Fruit fly (Drosophila melanogaster) whole organism, embryonic: ENCODE measurements around the gene CG12301.

Experiments used
- CG11696 ChIP-seq: fragments of 200-800 bp; sonication (Bioruptor generic); IDR thresholded peaks from 2 replicates; pipeline ENCODE4 v1.3.6; 2022; ENCODE audit warnings: missing biosample characterization, missing genetic modification characterization
- CG12155 ChIP-seq: fragments of 200-800 bp; sonication (Bioruptor generic); optimal IDR thresholded peaks from 3 replicates; lab custom pipeline; 2016; ENCODE audit warnings: missing biosample characterization, missing genetic modification characterization
- CG1603 ChIP-seq: fragments of 200-800 bp; sonication (Bioruptor generic); optimal IDR thresholded peaks from 2 replicates; lab custom pipeline; 2019; ENCODE audit warnings: missing biosample characterization, mild to moderate bottlenecking, missing genetic modification characterization, moderate library complexity
- CG16813 ChIP-seq: fragments of 200-800 bp; sonication (Bioruptor generic); IDR thresholded peaks from 3 replicates; pipeline ENCODE4 v1.3.6; 2022; ENCODE audit warnings: missing biosample characterization, missing genetic modification characterization; ENCODE audit not compliant: partially characterized antibody
- CG17359 ChIP-seq: fragments of 200-800 bp; sonication (Bioruptor generic); optimal IDR thresholded peaks from 3 replicates; lab custom pipeline; 2018; ENCODE audit warnings: missing biosample characterization, mild to moderate bottlenecking, missing genetic modification characterization, moderate library complexity
- CG2875 ChIP-seq: fragments of 200-800 bp; sonication (Bioruptor generic); optimal IDR thresholded peaks from 2 replicates; lab custom pipeline; 2017; ENCODE audit warnings: missing biosample characterization, mild to moderate bottlenecking, missing genetic modification characterization, missing genetic modification reagents
- CG33557 ChIP-seq: fragments of 200-800 bp; sonication (Bioruptor generic); optimal IDR thresholded peaks from 2 replicates; lab custom pipeline; 2019; ENCODE audit warnings: missing biosample characterization, mild to moderate bottlenecking, missing genetic modification characterization, moderate library complexity
- CG3847 ChIP-seq: fragments of 200-800 bp; sonication (Bioruptor generic); IDR thresholded peaks from 2 replicates; pipeline ENCODE4 v1.3.6; 2022; ENCODE audit warnings: missing biosample characterization, missing genetic modification characterization
- CG4617 ChIP-seq: fragments of 200-800 bp; sonication (Bioruptor generic); optimal IDR thresholded peaks from 3 replicates; lab custom pipeline; 2016; ENCODE audit warnings: missing biosample characterization, missing genetic modification characterization, borderline replicate concordance
- CG7839 ChIP-seq: fragments of 200-800 bp; sonication (Bioruptor generic); optimal IDR thresholded peaks from 3 replicates; lab custom pipeline; 2018; ENCODE audit warnings: missing biosample characterization, mild to moderate bottlenecking, missing genetic modification characterization, moderate library complexity
- CG7987 ChIP-seq: fragments of 200-800 bp; sonication (Bioruptor generic); optimal IDR thresholded peaks from 2 replicates; lab custom pipeline; 2018; ENCODE audit warnings: missing biosample characterization, mild to moderate bottlenecking, missing genetic modification characterization, moderate library complexity
- CG8924 ChIP-seq: fragments of 200-800 bp; optimal IDR thresholded peaks from 3 replicates; lab custom pipeline; 2019; ENCODE audit warnings: missing biosample characterization, mild to moderate bottlenecking, missing genetic modification characterization, moderate library complexity
- CG9727 ChIP-seq: fragments of 200-800 bp; sonication (Bioruptor generic); optimal IDR thresholded peaks from 3 replicates; lab custom pipeline; 2017; ENCODE audit warnings: missing biosample characterization, mild to moderate bottlenecking, missing genetic modification characterization
- CG9876 ChIP-seq: fragments of 200-800 bp; sonication (Bioruptor generic); optimal IDR thresholded peaks from 2 replicates; lab custom pipeline; 2016; ENCODE audit warnings: missing biosample characterization, missing genetic modification characterization
- CTCF ChIP-seq: fragments of 200-800 bp; sonication (Bioruptor generic); optimal IDR thresholded peaks from 2 replicates; lab custom pipeline; 2017; ENCODE audit warnings: missing biosample characterization, mild to moderate bottlenecking, missing genetic modification characterization, moderate library complexity
- Deaf1 ChIP-seq: fragments of 200-800 bp; optimal IDR thresholded peaks from 3 replicates; lab custom pipeline; 2019; ENCODE audit warnings: missing biosample characterization, mild to moderate bottlenecking, missing genetic modification characterization, moderate library complexity
- Ets97D ChIP-seq: fragments of 200-800 bp; sonication (Bioruptor generic); optimal IDR thresholded peaks from 3 replicates; lab custom pipeline; 2016; ENCODE audit warnings: missing biosample characterization, missing genetic modification characterization
- Max ChIP-seq: fragments of 200-800 bp; sonication (Bioruptor generic); optimal IDR thresholded peaks from 2 replicates; lab custom pipeline; 2016; ENCODE audit warnings: missing biosample characterization, mild to moderate bottlenecking, missing genetic modification characterization
- Mrtf ChIP-seq: fragments of 200-800 bp; sonication (Bioruptor generic); IDR thresholded peaks from 3 replicates; pipeline ENCODE4 v1.3.6; 2022; ENCODE audit warnings: missing biosample characterization, missing genetic modification characterization
- NC2β ChIP-seq: fragments of 200-800 bp; sonication (Bioruptor generic); optimal IDR thresholded peaks from 2 replicates; lab custom pipeline; 2016; ENCODE audit warnings: missing biosample characterization, missing genetic modification characterization
- NFAT ChIP-seq: fragments of 200-800 bp; sonication (Bioruptor generic); IDR thresholded peaks from 2 replicates; pipeline ENCODE4 v1.3.6; 2022; ENCODE audit warnings: missing biosample characterization, missing genetic modification characterization
- Nf-YC ChIP-seq: fragments of 200-800 bp; optimal IDR thresholded peaks from 3 replicates; lab custom pipeline; 2019; ENCODE audit warnings: missing biosample characterization, mild to moderate bottlenecking, missing genetic modification characterization, moderate library complexity
- NfI ChIP-seq: fragments of 200-800 bp; sonication (Bioruptor generic); optimal IDR thresholded peaks from 3 replicates; lab custom pipeline; 2018; ENCODE audit warnings: missing biosample characterization, mild to moderate bottlenecking, missing genetic modification characterization, moderate library complexity
- Poxn ChIP-seq: fragments of 200-800 bp; sonication (Bioruptor generic); IDR thresholded peaks from 2 replicates; pipeline ENCODE4 v1.3.6; 2022; ENCODE audit warnings: missing biosample characterization, missing genetic modification characterization
- Sox102F ChIP-seq: fragments of 200-800 bp; sonication (Bioruptor generic); optimal IDR thresholded peaks from 2 replicates; lab custom pipeline; 2018; ENCODE audit warnings: missing biosample characterization, mild to moderate bottlenecking, missing genetic modification characterization, moderate library complexity
- Ssrp ChIP-seq: fragments of 200-800 bp; sonication (Bioruptor generic); optimal IDR thresholded peaks from 2 replicates; lab custom pipeline; 2018; ENCODE audit warnings: missing biosample characterization, mild to moderate bottlenecking, missing genetic modification characterization, moderate library complexity
- Usf ChIP-seq: fragments of 200-800 bp; sonication (Bioruptor generic); optimal IDR thresholded peaks from 2 replicates; lab custom pipeline; 2017; ENCODE audit warnings: missing genotype, missing biosample characterization, missing genetic modification characterization
- ab ChIP-seq: fragments of 200-800 bp; sonication (Bioruptor generic); optimal IDR thresholded peaks from 2 replicates; lab custom pipeline; 2016; ENCODE audit warnings: missing biosample characterization, missing genetic modification characterization
- crol ChIP-seq: fragments of 200-800 bp; sonication (Bioruptor generic); IDR thresholded peaks from 2 replicates; pipeline ENCODE4 v1.3.6; 2022; ENCODE audit warnings: missing biosample characterization, missing genetic modification characterization
- dati ChIP-seq: fragments of 200-800 bp; sonication (Bioruptor generic); IDR thresholded peaks from 2 replicates; pipeline ENCODE4 v1.3.6; 2022; ENCODE audit warnings: missing biosample characterization, missing genetic modification characterization
- eve ChIP-seq, 2 experiments: fragments of >200 bp; optimal IDR thresholded peaks; 2 replicates each; lab custom pipeline; 2017; ENCODE audit warnings: missing biosample characterization in 2 of 2, missing genetic modification characterization in 2 of 2
- fd3F ChIP-seq: fragments of 200-800 bp; sonication (Bioruptor generic); optimal IDR thresholded peaks from 2 replicates; lab custom pipeline; 2018; ENCODE audit warnings: missing biosample characterization, mild to moderate bottlenecking, missing genetic modification characterization, moderate library complexity
- fd96Cb ChIP-seq: fragments of 200-800 bp; sonication (Bioruptor generic); optimal IDR thresholded peaks from 2 replicates; lab custom pipeline; 2018; ENCODE audit warnings: missing biosample characterization, mild to moderate bottlenecking, missing genetic modification characterization, moderate library complexity
- h ChIP-seq: fragments of >200 bp; optimal IDR thresholded peaks from 2 replicates; lab custom pipeline; 2017
- inv ChIP-seq: fragments of 200-800 bp; sonication (Bioruptor generic); IDR thresholded peaks from 2 replicates; pipeline ENCODE4 v1.3.6; 2022; ENCODE audit warnings: missing biosample characterization, missing genetic modification characterization; ENCODE audit not compliant: partially characterized antibody
- kah ChIP-seq: fragments of 200-800 bp; sonication (Bioruptor generic); optimal IDR thresholded peaks from 2 replicates; lab custom pipeline; 2018; ENCODE audit warnings: missing biosample characterization, mild to moderate bottlenecking, missing genetic modification characterization
- lab ChIP-seq: fragments of 200-800 bp; sonication (Bioruptor generic); optimal IDR thresholded peaks from 3 replicates; lab custom pipeline; 2017; ENCODE audit warnings: missing biosample characterization, missing genetic modification characterization, mild to moderate bottlenecking, moderate library complexity, missing genetic modification reagents
- odd ChIP-seq: fragments of 200-800 bp; sonication (Bioruptor generic); optimal IDR thresholded peaks from 2 replicates; lab custom pipeline; 2017; ENCODE audit warnings: missing biosample characterization, mild to moderate bottlenecking, missing genetic modification characterization
- peb ChIP-seq: fragments of 200-800 bp; sonication (Bioruptor generic); IDR thresholded peaks from 2 replicates; pipeline ENCODE4 v1.3.6; 2022; ENCODE audit warnings: missing biosample characterization, missing genetic modification characterization
- pfk ChIP-seq: fragments of 200-800 bp; sonication (Bioruptor generic); optimal IDR thresholded peaks from 2 replicates; lab custom pipeline; 2018; ENCODE audit warnings: missing biosample characterization, mild to moderate bottlenecking, missing genetic modification characterization, moderate library complexity
- prd ChIP-seq, 3 experiments: fragments of >200 bp in 2 of 3; fragments of 200-800 bp in 1 of 3; sonication (Bioruptor generic) in 1 of 3; optimal IDR thresholded peaks in 2 of 3; IDR thresholded peaks in 1 of 3; 2 replicates in 2 of 3; 3 replicates in 1 of 3; pipeline versions ENCODE4 v1.3.6 to Lab custom; 2017 to 2022; ENCODE audit warnings: missing biosample characterization in 1 of 3, missing genetic modification characterization in 1 of 3
- pzg ChIP-seq: fragments of 200-800 bp; sonication (Bioruptor generic); optimal IDR thresholded peaks from 3 replicates; lab custom pipeline; 2018; ENCODE audit warnings: missing biosample characterization, mild to moderate bottlenecking, missing genetic modification characterization, moderate library complexity
- run ChIP-seq: fragments of 200-800 bp; sonication (Bioruptor generic); optimal IDR thresholded peaks from 3 replicates; lab custom pipeline; 2018; ENCODE audit warnings: missing biosample characterization, mild to moderate bottlenecking, missing genetic modification characterization
- schlank ChIP-seq: fragments of 200-800 bp; sonication (Bioruptor generic); optimal IDR thresholded peaks from 2 replicates; lab custom pipeline; 2018; ENCODE audit warnings: missing biosample characterization, mild to moderate bottlenecking, missing genetic modification characterization
- sisA ChIP-seq: fragments of 200-800 bp; sonication (Bioruptor generic); IDR thresholded peaks from 2 replicates; pipeline ENCODE4 v1.3.6; 2022; ENCODE audit warnings: missing biosample characterization, missing genetic modification characterization
- stc ChIP-seq: fragments of 200-800 bp; sonication (Bioruptor generic); IDR thresholded peaks from 2 replicates; pipeline ENCODE4 v1.3.6; 2022; ENCODE audit warnings: missing biosample characterization, missing genetic modification characterization
- tna ChIP-seq: fragments of 200-800 bp; sonication (Bioruptor generic); IDR thresholded peaks from 2 replicates; pipeline ENCODE4 v1.3.6; 2022; ENCODE audit warnings: missing biosample characterization, missing genetic modification characterization; ENCODE audit not compliant: partially characterized antibody
- wek ChIP-seq: fragments of 200-800 bp; sonication (Bioruptor generic); optimal IDR thresholded peaks from 3 replicates; lab custom pipeline; 2018; ENCODE audit warnings: missing biosample characterization, mild to moderate bottlenecking, missing genetic modification characterization, moderate library complexity
- yki ChIP-seq: fragments of >200 bp; optimal IDR thresholded peaks from 3 replicates; lab custom pipeline; 2018
- zen2 ChIP-seq: fragments of 200-800 bp; sonication (Bioruptor generic); IDR thresholded peaks from 3 replicates; pipeline ENCODE4 v1.3.6; 2022; ENCODE audit warnings: missing biosample characterization, missing genetic modification characterization; ENCODE audit not compliant: partially characterized antibody
- zf30C ChIP-seq: fragments of 200-800 bp; sonication (Bioruptor generic); optimal IDR thresholded peaks from 3 replicates; lab custom pipeline; 2018; ENCODE audit warnings: missing biosample characterization, mild to moderate bottlenecking, missing genetic modification characterization

Gene CG12301

DNA sequence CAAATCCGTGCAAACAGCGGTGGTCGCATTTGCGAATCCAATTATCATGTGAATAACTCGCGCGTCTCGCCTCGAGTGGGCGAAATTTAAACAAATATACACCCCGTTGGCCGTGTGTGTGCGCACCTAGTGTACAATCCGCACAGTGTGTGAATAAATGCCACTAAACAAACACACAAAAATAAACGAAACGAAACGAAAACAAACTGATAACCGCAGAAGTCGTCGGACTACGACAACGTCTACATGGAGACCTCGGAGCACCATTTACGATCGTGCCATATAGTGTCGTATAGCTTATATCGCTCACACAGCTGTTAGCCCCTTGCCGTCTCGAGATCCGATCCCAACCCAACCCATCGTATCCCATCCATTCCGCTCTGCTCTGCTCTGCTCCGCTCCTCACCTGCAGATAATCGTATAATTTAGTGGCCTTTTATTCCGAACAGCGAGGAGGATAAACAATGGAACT is 14.1 kb upstream of the CG12301 start (continued):
- TF ChIP-seq CG1603 (tag; lab: Kevin White, UChicago) (peak; percentile 39), CG7839 (tag; lab: Kevin White, UChicago) (no peak), fd96Cb (no peak), NFAT (peak; percentile 32; the same call in 1 of the 2 replicates), CTCF (GFP tag; lab: Kevin White, UChicago) (no peak), zen2 (no peak), Sox102F (GFP tag; lab: Kevin White, UChicago) (no peak), Ets97D (GFP tag; lab: Kevin White, UChicago) (no peak), CG12155 (GFP tag; lab: Kevin White, UChicago) (no peak), CG3847 (GFP tag; lab: Robert Waterston, UW) (peak; percentile 47), Usf (GFP tag; lab: Kevin White, UChicago) (no peak), run (tag; lab: Kevin White, UChicago) (peak; percentile 73), pfk (GFP tag; lab: Kevin White, UChicago) (peak; percentile 89), CG33557 (peak; percentile 74), sisA (GFP tag; lab: Robert Waterston, UW) (no peak), kah (GFP tag; lab: Kevin White, UChicago) (peak; percentile 70), CG4617 (GFP tag; lab: Kevin White, UChicago) (no peak), Deaf1 (peak; percentile 91), tna (GFP tag; lab: Robert Waterston, UW) (no peak), NfI (GFP tag; lab: Kevin White, UChicago) (peak; percentile 65), Ssrp (tag; lab: Kevin White, UChicago) (no peak), CG9876 (GFP tag; lab: Kevin White, UChicago) (no peak), zf30C (GFP tag; lab: Kevin White, UChicago) (no peak), wek (GFP tag; lab: Kevin White, UChicago) (peak; percentile 76), Mrtf (GFP tag; lab: Robert Waterston, UW) (peak; percentile 43; the same call in 1 of the 3 replicates), dati (no peak), Nf-YC (no peak), fd3F (GFP tag; lab: Kevin White, UChicago) (peak; percentile 66), prd (optimal IDR thresholded peaks at IDR 0.05; lab: Kevin White, UChicago) (no peak), prd (GFP tag; IDR thresholded peaks at IDR 0.05; lab: Robert Waterston, UW) (peak; percentile 19; the same call in 1 of the 3 replicates), CG9727 (GFP tag; lab: Kevin White, UChicago) (peak; percentile 68), stc (0 out of 2 replicates have a peak, but pooled peaks have one; percentile 17), lab (peak; percentile 89), ab (peak; percentile 8), CG7987 (GFP tag; lab: Kevin White, UChicago) (peak; percentile 88), CG8924 (tag; lab: Kevin White, UChicago) (peak; percentile 64), schlank (peak; percentile 82), CG2875 (GFP tag; lab: Kevin White, UChicago) (peak; percentile 78), Poxn (no peak), odd (GFP tag; lab: Kevin White, UChicago) (peak; percentile 90), inv (no peak), Max (GFP tag; lab: Kevin White, UChicago) (no peak), yki (no peak), crol (GFP tag; lab: Robert Waterston, UW) (peak; percentile 72), pzg (no peak), CG16813 (GFP tag; lab: Robert Waterston, UW) (no peak), CG17359 (tag; lab: Kevin White, UChicago) (no peak), h (lab: Kevin White, UChicago) (no peak), peb (no peak; the same call in 1 of the 2 replicates), NC2β (GFP tag; lab: Kevin White, UChicago) (no peak), eve (GFP tag; optimal IDR thresholded peaks at IDR 0.05; lab: Kevin White, UChicago) (no peak), CG11696 (peak; percentile 52; the same call in 1 of the 2 replicates)
